Worm (Caenorhabditis elegans): ENCODE data around the gene K07C5.13.

ce11 chrV:10323537-10323936 lies 18.3 kb upstream of the K07C5.13 start:
- no peak for TF ChIP-seq F13C5.2 (tag; optimal IDR thresholded peaks at IDR 0.05)
- TF ChIP-seq sea-1 (GFP tag; conservative IDR thresholded peaks at IDR 0.05): no peak
- no peak for TF ChIP-seq ama-1 (optimal IDR thresholded peaks at IDR 0.05)
- no peak for TF ChIP-seq ceh-13 (GFP tag; optimal IDR thresholded peaks at IDR 0.05)
- no peak for TF ChIP-seq flt-1 (GFP tag; IDR thresholded peaks at IDR 0.05)
- no peak for TF ChIP-seq hmbx-1 (tag; optimal IDR thresholded peaks at IDR 0.05)
- TF ChIP-seq tra-4 (tag; optimal IDR thresholded peaks at IDR 0.05): no peak

Measured in whole organism, early embryonic.